Worm (Caenorhabditis elegans): ENCODE measurements around the gene bli-5.
A peak's percentile ranks its signal among the peaks of the same experiment; 100 is the strongest.

Gene bli-5

ce11 chrIII:13434404-13434803, 4.8 kb upstream of the bli-5 start, which contains the start of gene F45G2.7:
F45G2.7 (minus strand) TSS chrIII:13434504.
- no peak for TF ChIP-seq snpc-1.2 (GFP tag; IDR thresholded peaks at IDR 0.05)
- no peak for TF ChIP-seq hmg-1.1 (GFP tag; IDR thresholded peaks at IDR 0.05)
- no peak for TF ChIP-seq mxl-3 (GFP tag; optimal IDR thresholded peaks at IDR 0.05)
- TF ChIP-seq Y5F2A.4 (GFP tag; optimal IDR thresholded peaks at IDR 0.05) = no peak
- no peak for TF ChIP-seq ztf-11 (tag; optimal IDR thresholded peaks at IDR 0.05)
- TF ChIP-seq nhr-42 (GFP tag; IDR thresholded peaks at IDR 0.05) = no peak
- no peak for TF ChIP-seq ceh-28 (tag; optimal IDR thresholded peaks at IDR 0.05)
- TF ChIP-seq nhr-6 (tag; optimal IDR thresholded peaks at IDR 0.05) = no peak
- TF ChIP-seq snpc-4 (tag; optimal IDR thresholded peaks at IDR 0.05) = no peak
- no peak for TF ChIP-seq skn-1 (tag; optimal IDR thresholded peaks at IDR 0.05)
- TF ChIP-seq ceh-44 (GFP tag; IDR thresholded peaks at IDR 0.05) = no peak
- no peak for TF ChIP-seq tag-97 (GFP tag; IDR thresholded peaks at IDR 0.05)
- no peak for TF ChIP-seq Y75B8A.6 (GFP tag; IDR thresholded peaks at IDR 0.05)
- no peak for TF ChIP-seq lsy-2 (tag; optimal IDR thresholded peaks at IDR 0.05)
- no peak for TF ChIP-seq zip-2 (tag; optimal IDR thresholded peaks at IDR 0.05)
- no peak for TF ChIP-seq F37D6.2 (tag; optimal IDR thresholded peaks at IDR 0.05)
- no peak for TF ChIP-seq lir-3 (tag; optimal IDR thresholded peaks at IDR 0.05)
- TF ChIP-seq hif-1 (tag; optimal IDR thresholded peaks at IDR 0.05) = no peak
- TF ChIP-seq zip-11 (GFP tag; IDR thresholded peaks at IDR 0.05) = no peak

- no peak for TF ChIP-seq ceh-20 (GFP tag; IDR thresholded peaks at IDR 0.05)
- no peak for TF ChIP-seq ama-1 (optimal IDR thresholded peaks at IDR 0.05)
- no peak for TF ChIP-seq nhr-111 (GFP tag; optimal IDR thresholded peaks at IDR 0.05)
- no peak for TF ChIP-seq pqm-1 (tag; optimal IDR thresholded peaks at IDR 0.05)
- no peak for TF ChIP-seq nhr-102 (tag; optimal IDR thresholded peaks at IDR 0.05)
- no peak for TF ChIP-seq ztf-11 (tag; optimal IDR thresholded peaks at IDR 0.05)
- no peak for TF ChIP-seq spr-3 (GFP tag; optimal IDR thresholded peaks at IDR 0.05)
- TF ChIP-seq dmd-8 (GFP tag; IDR thresholded peaks at IDR 0.05) = no peak
- no peak for TF ChIP-seq daf-19 (GFP tag; conservative IDR thresholded peaks at IDR 0.05)
- TF ChIP-seq ztf-7 (tag; optimal IDR thresholded peaks at IDR 0.05) = no peak
- TF ChIP-seq nhr-48 (tag; optimal IDR thresholded peaks at IDR 0.05) = no peak
- TF ChIP-seq hif-1 (tag; optimal IDR thresholded peaks at IDR 0.05) = no peak
Measured at ce11 chrIII:13430162-13430561, 594 bp upstream of the bli-5 start, which contains the start of gene trf-1. trf-1 (plus strand) TSS chrIII:13430462.

- TF ChIP-seq lin-13 (GFP tag; optimal IDR thresholded peaks at IDR 0.05) (no peak), dmd-9 (GFP tag; IDR thresholded peaks at IDR 0.05) (no peak), nhr-77 (tag; optimal IDR thresholded peaks at IDR 0.05) (no peak), nhr-102 (tag; optimal IDR thresholded peaks at IDR 0.05) (no peak), Y75B8A.6 (GFP tag; IDR thresholded peaks at IDR 0.05) (no peak), lim-7 (GFP tag; IDR thresholded peaks at IDR 0.05) (no peak), lin-15B (tag; optimal IDR thresholded peaks at IDR 0.05) (no peak), zip-2 (tag; optimal IDR thresholded peaks at IDR 0.05) (no peak), spr-3 (GFP tag; optimal IDR thresholded peaks at IDR 0.05) (no peak), zfp-3 (GFP tag; conservative IDR thresholded peaks at IDR 0.05) (no peak)
Measured at ce11 chrIII:13427817-13428216, 1.8 kb downstream of the bli-5 start.

ce11 chrIII:13426036-13426435, 3.5 kb downstream of the bli-5 start, which contains the start of gene cope-1:
cope-1 (plus strand) TSS chrIII:13426264.
- TF ChIP-seq ctbp-1 (GFP tag; IDR thresholded peaks at IDR 0.05) = no peak
- TF ChIP-seq nhr-102 (tag; optimal IDR thresholded peaks at IDR 0.05) = no peak
- TF ChIP-seq spr-3 (GFP tag; optimal IDR thresholded peaks at IDR 0.05) = no peak
- no peak for TF ChIP-seq nhr-10 (tag; optimal IDR thresholded peaks at IDR 0.05)
- peak in 1 of 2 experiments; percentile 65 for TF ChIP-seq lsy-2 (tag; optimal IDR thresholded peaks at IDR 0.05)
- no peak for TF ChIP-seq gei-8 (GFP tag; optimal IDR thresholded peaks at IDR 0.05)
- TF ChIP-seq dpl-1 (GFP tag; optimal IDR thresholded peaks at IDR 0.05) = peak; percentile 51
- TF ChIP-seq ceh-82 (tag; optimal IDR thresholded peaks at IDR 0.05) = no peak
- no peak for TF ChIP-seq ces-1 (GFP tag; optimal IDR thresholded peaks at IDR 0.05)
- no peak for TF ChIP-seq nhr-11 (tag; optimal IDR thresholded peaks at IDR 0.05)
- TF ChIP-seq daf-8 (GFP tag; IDR thresholded peaks at IDR 0.05) = no peak
- peak; percentile 36 for TF ChIP-seq lin-38 (GFP tag; IDR thresholded peaks at IDR 0.05)
- TF ChIP-seq nhr-237 (tag; optimal IDR thresholded peaks at IDR 0.05) = no peak
- no peak for TF ChIP-seq sdz-12 (GFP tag; optimal IDR thresholded peaks at IDR 0.05)
- TF ChIP-seq nhr-48 (tag; optimal IDR thresholded peaks at IDR 0.05) = no peak
- no peak for TF ChIP-seq snpc-4 (tag; optimal IDR thresholded peaks at IDR 0.05)
- TF ChIP-seq ceh-20 (GFP tag; IDR thresholded peaks at IDR 0.05) = no peak
- no peak for TF ChIP-seq zfp-2 (tag; optimal IDR thresholded peaks at IDR 0.05)
- no peak for TF ChIP-seq pha-4 (GFP tag; IDR thresholded peaks at IDR 0.05)
- no peak for TF ChIP-seq pha-4 (tag; optimal IDR thresholded peaks at IDR 0.05)
- no peak for TF ChIP-seq snpc-1.2 (GFP tag; IDR thresholded peaks at IDR 0.05)

All from whole organism, L4 larva.